Worm (Caenorhabditis elegans): Measurements from ENCODE around the gene str-180.

The str-180 gene

DNA sequence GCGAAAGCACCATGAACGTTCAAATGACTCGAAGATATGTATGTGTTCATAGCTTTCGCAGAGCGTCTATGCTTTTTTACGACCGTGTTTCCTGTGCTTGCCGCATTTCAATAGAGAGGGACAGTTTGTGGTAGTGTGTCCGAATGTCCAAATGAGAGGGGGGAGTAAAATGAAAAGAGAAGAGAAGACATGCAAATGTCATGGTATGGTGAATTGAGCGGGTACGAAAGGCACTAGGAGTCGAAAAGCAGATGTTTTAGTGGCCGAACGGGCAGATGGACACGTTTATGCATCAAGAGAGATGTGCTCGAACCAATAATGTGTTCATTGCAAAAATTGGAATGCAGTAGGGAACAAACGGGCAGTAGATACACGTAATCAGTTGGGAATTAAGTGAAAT is 16.9 kb upstream of the str-180 start:
- TF ChIP-seq sma-9 (GFP tag; optimal IDR thresholded peaks at IDR 0.05) (no peak), sma-9 (tag; optimal IDR thresholded peaks at IDR 0.05) (no peak), elt-3 (tag; optimal IDR thresholded peaks at IDR 0.05) (no peak), ceh-82 (tag; optimal IDR thresholded peaks at IDR 0.05) (no peak), nhr-12 (tag; optimal IDR thresholded peaks at IDR 0.05) (no peak), ztf-4 (tag; optimal IDR thresholded peaks at IDR 0.05) (no peak), F13H6.1 (tag; optimal IDR thresholded peaks at IDR 0.05) (no peak), ama-1 (optimal IDR thresholded peaks at IDR 0.05) (no peak), dmd-4 (tag; optimal IDR thresholded peaks at IDR 0.05) (no peak)

DNA sequence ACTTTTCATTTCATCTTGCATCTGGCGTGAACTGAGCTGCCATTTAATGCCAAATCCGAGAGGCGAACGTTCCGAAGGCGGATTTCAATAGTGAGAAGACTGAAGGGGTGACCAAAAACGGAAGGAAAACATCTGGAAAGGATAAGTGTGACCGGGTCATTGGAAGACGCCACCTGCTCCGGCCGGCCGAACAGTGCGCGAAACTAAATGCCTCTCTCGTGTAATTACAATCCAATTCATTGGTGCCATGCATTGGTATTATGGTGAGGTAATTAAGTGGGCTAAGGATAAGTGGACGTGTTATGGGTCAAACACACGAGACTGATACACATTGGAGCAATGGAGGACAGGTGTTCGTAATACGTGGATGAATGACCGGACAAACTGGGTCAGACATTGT is 15.9 kb upstream of the str-180 start:
- TF ChIP-seq nhr-23 (tag; optimal IDR thresholded peaks at IDR 0.05), result no peak
- TF ChIP-seq nhr-12 (tag; optimal IDR thresholded peaks at IDR 0.05), result no peak
- no peak for TF ChIP-seq gmeb-1 (tag; optimal IDR thresholded peaks at IDR 0.05)
- TF ChIP-seq nhr-237 (tag; optimal IDR thresholded peaks at IDR 0.05), result no peak
- no peak for TF ChIP-seq peb-1 (tag; optimal IDR thresholded peaks at IDR 0.05)
- no peak for TF ChIP-seq egl-27 (tag; optimal IDR thresholded peaks at IDR 0.05)
- TF ChIP-seq unc-62 (GFP tag; optimal IDR thresholded peaks at IDR 0.05), result no peak

DNA sequence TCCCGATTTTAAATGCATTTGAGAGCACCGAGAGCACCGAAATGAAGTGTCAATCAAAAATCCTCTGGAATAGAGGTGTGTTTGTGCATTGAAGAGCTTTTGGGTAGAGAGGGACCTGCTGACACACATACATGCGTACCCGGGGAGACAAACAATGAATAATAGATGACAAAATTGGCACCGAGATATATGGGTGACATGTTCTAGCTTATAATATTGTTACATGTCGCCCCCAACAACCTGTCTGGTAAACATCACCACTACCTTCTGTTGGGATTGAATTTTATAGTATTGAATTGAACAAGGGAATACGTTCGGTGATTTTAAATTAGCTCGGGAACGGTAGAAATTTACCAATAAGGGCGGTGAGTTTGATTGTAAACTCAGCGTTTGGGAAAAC is 15.1 kb upstream of the str-180 start:
- TF ChIP-seq mbf-1 (tag; optimal IDR thresholded peaks at IDR 0.05) (no peak), unc-55 (GFP tag; optimal IDR thresholded peaks at IDR 0.05) (no peak), aly-2 (tag; optimal IDR thresholded peaks at IDR 0.05) (no peak), nhr-21 (tag; optimal IDR thresholded peaks at IDR 0.05) (no peak), gmeb-1 (tag; optimal IDR thresholded peaks at IDR 0.05) (no peak), mab-5 (tag; optimal IDR thresholded peaks at IDR 0.05) (no peak), ama-1 (optimal IDR thresholded peaks at IDR 0.05) (no peak)

DNA sequence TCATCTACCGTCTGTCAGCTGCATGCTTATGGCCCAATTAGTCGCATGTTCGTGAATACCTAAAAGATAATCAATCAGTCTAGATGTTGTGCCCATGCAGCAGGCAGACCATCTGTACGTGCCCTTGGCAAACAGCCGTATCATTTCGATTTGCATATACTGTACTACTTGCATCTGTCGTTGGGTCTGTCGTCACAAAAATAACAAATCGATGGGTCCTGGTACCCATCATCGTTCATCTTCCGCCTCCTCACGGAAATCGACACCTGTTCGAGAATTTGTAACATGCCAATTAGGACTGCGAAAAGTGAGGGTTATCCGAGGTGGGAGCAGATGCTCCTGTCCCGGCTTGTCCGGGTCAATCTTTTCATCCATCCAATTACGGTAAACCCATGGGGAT is 14.6 kb upstream of the str-180 start:
- no peak for TF ChIP-seq ama-1 (optimal IDR thresholded peaks at IDR 0.05)
- TF ChIP-seq sem-4 (tag; optimal IDR thresholded peaks at IDR 0.05), result no peak
- no peak for TF ChIP-seq F13H6.1 (tag; optimal IDR thresholded peaks at IDR 0.05)
- TF ChIP-seq unc-62 (GFP tag; optimal IDR thresholded peaks at IDR 0.05), result no peak
- no peak for TF ChIP-seq sma-9 (GFP tag; optimal IDR thresholded peaks at IDR 0.05)
- no peak for TF ChIP-seq sma-9 (tag; optimal IDR thresholded peaks at IDR 0.05)
- no peak for TF ChIP-seq ceh-16 (tag; optimal IDR thresholded peaks at IDR 0.05)
- no peak for TF ChIP-seq ceh-82 (tag; optimal IDR thresholded peaks at IDR 0.05)
- no peak for TF ChIP-seq skn-1 (tag; optimal IDR thresholded peaks at IDR 0.05)
- no peak for TF ChIP-seq C34F6.9 (tag; optimal IDR thresholded peaks at IDR 0.05)
- no peak for TF ChIP-seq Y55F3AM.14 (GFP tag; optimal IDR thresholded peaks at IDR 0.05)
- no peak for TF ChIP-seq nhr-11 (tag; optimal IDR thresholded peaks at IDR 0.05)
- TF ChIP-seq unc-39 (tag; optimal IDR thresholded peaks at IDR 0.05), result no peak
- TF ChIP-seq R02D3.7 (tag; optimal IDR thresholded peaks at IDR 0.05), result no peak
- no peak for TF ChIP-seq lin-39 (tag; optimal IDR thresholded peaks at IDR 0.05)
- TF ChIP-seq ztf-4 (tag; optimal IDR thresholded peaks at IDR 0.05), result no peak
- no peak for TF ChIP-seq ZK546.5 (tag; optimal IDR thresholded peaks at IDR 0.05)
- TF ChIP-seq nhr-23 (tag; optimal IDR thresholded peaks at IDR 0.05), result no peak
- no peak for TF ChIP-seq nhr-10 (tag; optimal IDR thresholded peaks at IDR 0.05)

DNA sequence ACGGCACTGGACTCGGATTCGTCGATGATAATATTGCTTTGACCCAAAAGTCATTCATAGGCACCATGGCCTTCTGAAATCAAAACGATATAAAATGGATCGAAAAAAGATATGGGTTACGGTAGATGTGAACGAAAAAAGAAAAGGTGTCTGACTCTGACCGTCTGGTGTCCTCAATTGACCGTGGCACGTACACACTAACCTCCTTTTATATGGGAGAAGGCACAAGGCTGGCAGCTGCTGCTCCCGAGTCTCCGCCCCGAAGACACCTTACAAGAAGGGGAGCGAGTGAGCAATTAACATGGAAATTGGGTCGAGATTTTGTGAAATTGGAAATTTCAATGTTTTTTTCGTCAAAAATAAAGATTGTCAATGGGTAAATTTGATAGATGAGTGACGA is 12.9 kb upstream of the str-180 start, which contains the start of gene egl-46:
egl-46 (minus strand) TSS at position 73 of the 400 bp plus-strand sequence.
- TF ChIP-seq unc-62 (GFP tag; optimal IDR thresholded peaks at IDR 0.05) (no peak), ZK546.5 (tag; optimal IDR thresholded peaks at IDR 0.05) (no peak), sma-9 (GFP tag; optimal IDR thresholded peaks at IDR 0.05) (no peak), sma-9 (tag; optimal IDR thresholded peaks at IDR 0.05) (no peak), ceh-16 (tag; optimal IDR thresholded peaks at IDR 0.05) (no peak), nhr-12 (tag; optimal IDR thresholded peaks at IDR 0.05) (no peak), nhr-11 (tag; optimal IDR thresholded peaks at IDR 0.05) (no peak), sma-3 (GFP tag; optimal IDR thresholded peaks at IDR 0.05) (no peak), unc-55 (GFP tag; optimal IDR thresholded peaks at IDR 0.05) (no peak), peb-1 (tag; optimal IDR thresholded peaks at IDR 0.05) (no peak), lin-39 (tag; optimal IDR thresholded peaks at IDR 0.05) (no peak), lsy-2 (tag; optimal IDR thresholded peaks at IDR 0.05) (no peak), lin-13 (GFP tag; optimal IDR thresholded peaks at IDR 0.05) (no peak), ztf-1 (GFP tag; conservative IDR thresholded peaks at IDR 0.05) (no peak), ztf-4 (tag; optimal IDR thresholded peaks at IDR 0.05) (no peak), crh-2 (tag; optimal IDR thresholded peaks at IDR 0.05) (no peak), sem-4 (tag; optimal IDR thresholded peaks at IDR 0.05) (no peak)
